Fruit fly (Drosophila melanogaster) whole organism, embryonic: ENCODE data around the gene RpL34b.

Experiments
- Aef1 ChIP-seq: fragments of 200-800 bp; sonication (Bioruptor generic); IDR thresholded peaks from 3 replicates; pipeline ENCODE4 v1.3.6; 2022; ENCODE audit warnings: missing biosample characterization, missing genetic modification characterization
- CG10147 ChIP-seq: fragments of 200-800 bp; sonication (Bioruptor generic); optimal IDR thresholded peaks from 2 replicates; lab custom pipeline; 2019; ENCODE audit warnings: missing biosample characterization, mild to moderate bottlenecking, missing genetic modification characterization, moderate library complexity
- CG10321 ChIP-seq: fragments of 200-800 bp; sonication (Bioruptor generic); IDR thresholded peaks from 2 replicates; pipeline ENCODE4 v1.3.6; 2022; ENCODE audit warnings: missing biosample characterization, missing genetic modification characterization
- CG12659 ChIP-seq: fragments of 200-800 bp; sonication (Bioruptor generic); optimal IDR thresholded peaks from 3 replicates; lab custom pipeline; 2017; ENCODE audit warnings: mild to moderate bottlenecking, missing biosample characterization, missing genetic modification reagents, missing genetic modification characterization
- CG13296 ChIP-seq: fragments of 200-800 bp; sonication (Bioruptor generic); optimal IDR thresholded peaks from 3 replicates; lab custom pipeline; 2018; ENCODE audit warnings: missing biosample characterization, mild to moderate bottlenecking, missing genetic modification characterization
- CG15011 ChIP-seq: fragments of 200-800 bp; sonication (Bioruptor generic); optimal IDR thresholded peaks from 3 replicates; lab custom pipeline; 2018; ENCODE audit warnings: missing biosample characterization, mild to moderate bottlenecking, missing genetic modification characterization
- CG15479 ChIP-seq: fragments of 200-800 bp; sonication (Bioruptor generic); optimal IDR thresholded peaks from 3 replicates; lab custom pipeline; 2019; ENCODE audit warnings: missing biosample characterization, mild to moderate bottlenecking, missing genetic modification characterization, moderate library complexity
- CG1647 ChIP-seq: fragments of 200-800 bp; sonication (Bioruptor generic); optimal IDR thresholded peaks from 3 replicates; lab custom pipeline; 2016; ENCODE audit warnings: missing biosample characterization, missing genetic modification characterization
- CG16815 ChIP-seq: fragments of 200-800 bp; sonication (Bioruptor generic); optimal IDR thresholded peaks from 3 replicates; lab custom pipeline; 2017; ENCODE audit warnings: missing biosample characterization, mild to moderate bottlenecking, missing genetic modification characterization
- CG1792 ChIP-seq: fragments of 200-800 bp; sonication (Bioruptor generic); optimal IDR thresholded peaks from 2 replicates; lab custom pipeline; 2016; ENCODE audit warnings: missing biosample characterization, missing genetic modification characterization
- CG2116 ChIP-seq: fragments of 200-800 bp; sonication (Bioruptor generic); optimal IDR thresholded peaks from 3 replicates; lab custom pipeline; 2018; ENCODE audit warnings: missing biosample characterization, mild to moderate bottlenecking, missing genetic modification characterization
- CG30020 ChIP-seq: fragments of 200-800 bp; optimal IDR thresholded peaks from 2 replicates; lab custom pipeline; 2019; ENCODE audit warnings: missing biosample characterization, mild to moderate bottlenecking, missing genetic modification characterization, moderate library complexity
- CG31365 ChIP-seq: fragments of 200-800 bp; sonication (Bioruptor generic); optimal IDR thresholded peaks from 2 replicates; lab custom pipeline; 2018; ENCODE audit warnings: missing biosample characterization, mild to moderate bottlenecking, missing genetic modification characterization
- CG32767 ChIP-seq: fragments of 200-800 bp; sonication (Bioruptor generic); IDR thresholded peaks from 2 replicates; pipeline ENCODE4 v1.3.6; 2022; ENCODE audit warnings: missing biosample characterization, missing genetic modification characterization
- CG34376 ChIP-seq: fragments of 200-800 bp; sonication (Bioruptor generic); optimal IDR thresholded peaks from 2 replicates; lab custom pipeline; 2018; ENCODE audit warnings: missing biosample characterization, mild to moderate bottlenecking, missing genetic modification characterization
- CG3838 ChIP-seq: fragments of 200-800 bp; sonication (Bioruptor generic); optimal IDR thresholded peaks from 3 replicates; lab custom pipeline; 2016; ENCODE audit warnings: missing biosample characterization, missing genetic modification characterization
- CG4707 ChIP-seq: fragments of 200-800 bp; sonication (Bioruptor generic); optimal IDR thresholded peaks from 2 replicates; lab custom pipeline; 2018; ENCODE audit warnings: missing biosample characterization, mild to moderate bottlenecking, missing genetic modification characterization, moderate library complexity
- CG6272 ChIP-seq: fragments of 200-800 bp; sonication (Bioruptor generic); IDR thresholded peaks from 2 replicates; pipeline ENCODE4 v1.3.6; 2022; ENCODE audit warnings: missing biosample characterization, missing genetic modification characterization
- CG9932 ChIP-seq: fragments of 200-800 bp; sonication (Bioruptor generic); IDR thresholded peaks from 2 replicates; pipeline ENCODE4 v1.3.6; 2022; ENCODE audit warnings: missing biosample characterization, missing genetic modification characterization
- Dbx ChIP-seq: fragments of 200-800 bp; sonication (Bioruptor generic); IDR thresholded peaks from 3 replicates; pipeline ENCODE4 v1.3.6; 2022; ENCODE audit warnings: missing biosample characterization, missing genetic modification characterization
- Doc2 ChIP-seq: fragments of 200-800 bp; sonication (Bioruptor generic); IDR thresholded peaks from 2 replicates; pipeline ENCODE4 v1.3.6; 2022; ENCODE audit warnings: missing biosample characterization, missing genetic modification characterization
- Drgx ChIP-seq: fragments of 200-800 bp; sonication (Bioruptor generic); IDR thresholded peaks from 2 replicates; pipeline ENCODE4 v1.3.6; 2022; ENCODE audit warnings: missing biosample characterization, missing genetic modification characterization
- Hr39 ChIP-seq: fragments of >200 bp; optimal IDR thresholded peaks from 2 replicates; lab custom pipeline; 2017
- MTF-1 ChIP-seq: fragments of 200-800 bp; sonication (Bioruptor generic); optimal IDR thresholded peaks from 2 replicates; lab custom pipeline; 2018; ENCODE audit warnings: missing biosample characterization, mild to moderate bottlenecking, missing genetic modification characterization, borderline replicate concordance
- Mes4 ChIP-seq: fragments of 200-800 bp; sonication (Bioruptor generic); optimal IDR thresholded peaks from 2 replicates; lab custom pipeline; 2016; ENCODE audit warnings: missing biosample characterization, missing genetic modification characterization
- Nf-YC ChIP-seq: fragments of 200-800 bp; optimal IDR thresholded peaks from 3 replicates; lab custom pipeline; 2019; ENCODE audit warnings: missing biosample characterization, mild to moderate bottlenecking, missing genetic modification characterization, moderate library complexity
- Poxn ChIP-seq: fragments of 200-800 bp; sonication (Bioruptor generic); IDR thresholded peaks from 2 replicates; pipeline ENCODE4 v1.3.6; 2022; ENCODE audit warnings: missing biosample characterization, missing genetic modification characterization
- Ptx1 ChIP-seq: fragments of 200-800 bp; sonication (Bioruptor generic); IDR thresholded peaks from 2 replicates; pipeline ENCODE4 v1.3.6; 2022; ENCODE audit warnings: missing biosample characterization, missing genetic modification characterization
- Sox102F ChIP-seq: fragments of 200-800 bp; sonication (Bioruptor generic); optimal IDR thresholded peaks from 2 replicates; lab custom pipeline; 2018; ENCODE audit warnings: missing biosample characterization, mild to moderate bottlenecking, missing genetic modification characterization, moderate library complexity
- Sry-δ ChIP-seq: fragments of 200-800 bp; sonication (Bioruptor generic); optimal IDR thresholded peaks from 2 replicates; lab custom pipeline; 2016; ENCODE audit warnings: missing biosample characterization, missing genetic modification characterization
- ab ChIP-seq: fragments of 200-800 bp; sonication (Bioruptor generic); optimal IDR thresholded peaks from 2 replicates; lab custom pipeline; 2016; ENCODE audit warnings: missing biosample characterization, missing genetic modification characterization
- ac ChIP-seq: fragments of 200-800 bp; sonication (Bioruptor generic); optimal IDR thresholded peaks from 3 replicates; lab custom pipeline; 2017; ENCODE audit warnings: missing biosample characterization, mild to moderate bottlenecking, missing genetic modification characterization
- cad ChIP-seq: fragments of >200 bp; optimal IDR thresholded peaks from 2 replicates; lab custom pipeline; 2017; ENCODE audit warnings: missing biosample characterization, missing genetic modification characterization
- cg ChIP-seq: fragments of 200-800 bp; sonication (Bioruptor generic); optimal IDR thresholded peaks from 3 replicates; lab custom pipeline; 2019; ENCODE audit warnings: missing biosample characterization, mild to moderate bottlenecking, missing genetic modification characterization, moderate library complexity
- chif ChIP-seq, 2 experiments: fragments of 200-800 bp; sonication (Bioruptor generic); optimal IDR thresholded peaks; 3 replicates each; lab custom pipeline; 2016; ENCODE audit warnings: missing biosample characterization in 2 of 2, missing genetic modification characterization in 2 of 2
- chm ChIP-seq: fragments of 200-800 bp; sonication (Bioruptor generic); IDR thresholded peaks from 2 replicates; pipeline ENCODE4 v1.3.6; 2022; ENCODE audit warnings: missing biosample characterization, missing genetic modification characterization
- dpn ChIP-seq, 2 experiments: fragments of 200-800 bp; sonication (Bioruptor generic); optimal IDR thresholded peaks; 3 replicates each; lab custom pipeline; 2016; ENCODE audit warnings: missing biosample characterization in 2 of 2, missing genetic modification characterization in 2 of 2
- en ChIP-seq: fragments of 200-800 bp; sonication (Bioruptor generic); optimal IDR thresholded peaks from 2 replicates; lab custom pipeline; 2016; ENCODE audit warnings: missing biosample characterization, missing genetic modification characterization
- gcm ChIP-seq: fragments of 200-800 bp; sonication (Bioruptor generic); optimal IDR thresholded peaks from 2 replicates; lab custom pipeline; 2019; ENCODE audit warnings: missing biosample characterization, mild to moderate bottlenecking, missing genetic modification characterization, moderate library complexity
- grau ChIP-seq: fragments of 200-800 bp; optimal IDR thresholded peaks from 3 replicates; lab custom pipeline; 2019; ENCODE audit warnings: missing biosample characterization, mild to moderate bottlenecking, missing genetic modification characterization, moderate library complexity
- klu ChIP-seq: fragments of 200-800 bp; sonication (Bioruptor generic); IDR thresholded peaks from 2 replicates; pipeline ENCODE4 v1.3.6; 2022; ENCODE audit warnings: missing biosample characterization, missing genetic modification characterization
- mirr ChIP-seq: fragments of 200-800 bp; sonication (Bioruptor generic); optimal IDR thresholded peaks from 3 replicates; lab custom pipeline; 2018; ENCODE audit warnings: missing biosample characterization, mild to moderate bottlenecking, missing genetic modification characterization
- prd ChIP-seq, 3 experiments: fragments of >200 bp in 2 of 3; fragments of 200-800 bp in 1 of 3; sonication (Bioruptor generic) in 1 of 3; optimal IDR thresholded peaks in 2 of 3; IDR thresholded peaks in 1 of 3; 2 replicates in 2 of 3; 3 replicates in 1 of 3; pipeline versions ENCODE4 v1.3.6 to Lab custom; 2017 to 2022; ENCODE audit warnings: missing biosample characterization in 1 of 3, missing genetic modification characterization in 1 of 3
- rib ChIP-seq: fragments of 200-800 bp; sonication (Bioruptor generic); IDR thresholded peaks from 2 replicates; pipeline ENCODE4 v1.3.6; 2022; ENCODE audit warnings: missing biosample characterization, missing genetic modification characterization
- run ChIP-seq: fragments of 200-800 bp; sonication (Bioruptor generic); optimal IDR thresholded peaks from 3 replicates; lab custom pipeline; 2018; ENCODE audit warnings: missing biosample characterization, mild to moderate bottlenecking, missing genetic modification characterization
- slp2 ChIP-seq: fragments of 200-800 bp; sonication (Bioruptor generic); optimal IDR thresholded peaks from 2 replicates; lab custom pipeline; 2016; ENCODE audit warnings: missing biosample characterization, missing genetic modification characterization
- sr ChIP-seq: fragments of 200-800 bp; sonication (Bioruptor generic); IDR thresholded peaks from 3 replicates; pipeline ENCODE4 v1.3.6; 2022; ENCODE audit warnings: missing biosample characterization, missing genetic modification characterization
- vnd ChIP-seq: fragments of 200-800 bp; sonication (Bioruptor generic); IDR thresholded peaks from 3 replicates; pipeline ENCODE4 v1.3.6; 2022; ENCODE audit warnings: missing biosample characterization, missing genetic modification characterization; ENCODE audit not compliant: partially characterized antibody

The RpL34b gene

dm6 chr3R:9394385-9395042 is 6.5 kb downstream of the RpL34b start, which contains the start of gene FER (continued):
- TF ChIP-seq Mes4: peak; percentile 26
- TF ChIP-seq, all 482 proteins: peak for 216

DNA sequence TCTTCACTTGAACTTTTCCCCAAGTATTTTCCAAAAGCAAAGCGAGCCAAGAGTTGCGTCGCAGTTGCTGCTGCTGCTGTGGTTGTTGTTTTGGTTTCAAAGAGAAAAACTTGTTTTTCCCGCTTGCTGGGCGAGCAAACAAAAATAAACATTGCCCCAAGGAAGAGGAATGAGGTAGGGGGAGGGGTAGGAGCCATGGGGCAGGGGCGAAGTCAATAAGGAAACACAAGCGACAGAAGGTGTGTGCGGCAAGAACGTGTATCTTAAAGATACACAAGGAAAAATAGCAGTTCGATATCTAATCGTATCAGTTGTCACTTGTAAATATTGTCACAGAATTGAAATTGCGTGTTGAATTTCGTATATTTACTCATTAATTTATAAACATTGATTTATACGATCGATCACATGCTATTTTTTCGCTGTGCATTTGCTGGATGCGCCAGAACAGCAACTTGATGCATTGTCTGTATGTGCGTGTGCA is 7.4 kb downstream of the RpL34b start:
- TF ChIP-seq CG12659 (GFP tag; lab: Kevin White, UChicago): peak; percentile 47
- no peak for TF ChIP-seq run (tag; lab: Kevin White, UChicago)
- TF ChIP-seq CG31365 (tag; lab: Kevin White, UChicago): peak; percentile 46
- peak; percentile 15; the same call in 1 of the 2 replicates for TF ChIP-seq CG9932
- no peak for TF ChIP-seq CG32767 (GFP tag; lab: Robert Waterston, UW)
- TF ChIP-seq CG6272 (GFP tag; lab: Robert Waterston, UW): no peak
- peak; percentile 61 for TF ChIP-seq CG4707 (GFP tag; lab: Kevin White, UChicago)
- TF ChIP-seq CG1647 (GFP tag; lab: Kevin White, UChicago): no peak
- TF ChIP-seq mirr (GFP tag; lab: Kevin White, UChicago): peak; percentile 72
- TF ChIP-seq rib: peak; percentile 29; the same call in 1 of the 2 replicates
- no peak for TF ChIP-seq CG15479 (GFP tag; lab: Kevin White, UChicago)
- TF ChIP-seq klu (GFP tag; lab: Robert Waterston, UW): no peak
- peak; percentile 15 for TF ChIP-seq cg (GFP tag; lab: Kevin White, UChicago)
- peak; percentile 39 to 56 for TF ChIP-seq chif (GFP tag; optimal IDR thresholded peaks at IDR 0.05; lab: Kevin White, UChicago)
- TF ChIP-seq Ptx1 (GFP tag; lab: Robert Waterston, UW): peak; percentile 64
- TF ChIP-seq Drgx (GFP tag; lab: Robert Waterston, UW): peak; percentile 97
- no peak for TF ChIP-seq Sry-δ (GFP tag; lab: Kevin White, UChicago)
- no peak; the same call in 2 of the 3 replicates for TF ChIP-seq sr (GFP tag; lab: Robert Waterston, UW)
- TF ChIP-seq Nf-YC: no peak
- TF ChIP-seq CG34376: peak; percentile 30
- no peak for TF ChIP-seq ab (GFP tag; lab: Kevin White, UChicago)
- peak; percentile 64 for TF ChIP-seq CG16815
- peak; percentile 5 for TF ChIP-seq slp2 (GFP tag; lab: Kevin White, UChicago)
- TF ChIP-seq CG15011 (GFP tag; lab: Kevin White, UChicago): peak; percentile 66
- peak; percentile 55 for TF ChIP-seq CG13296
- TF ChIP-seq prd (optimal IDR thresholded peaks at IDR 0.05; lab: Kevin White, UChicago): no peak
- TF ChIP-seq prd (GFP tag; IDR thresholded peaks at IDR 0.05; lab: Robert Waterston, UW): peak; percentile 70; the same call in 2 of the 3 replicates
- peak; percentile 78 for TF ChIP-seq chm (GFP tag; lab: Robert Waterston, UW)
- TF ChIP-seq Doc2: no peak
- TF ChIP-seq Poxn: no peak
- no peak for TF ChIP-seq Hr39 (lab: Kevin White, UChicago)
- no peak for TF ChIP-seq en
- peak; percentile 74 for TF ChIP-seq grau (tag; lab: Kevin White, UChicago)
- peak; percentile 35; the same call in 1 of the 3 replicates for TF ChIP-seq Dbx
- peak; percentile 46 for TF ChIP-seq CG2116
- TF ChIP-seq gcm (GFP tag; lab: Kevin White, UChicago): peak; percentile 71
- TF ChIP-seq vnd (GFP tag; lab: Robert Waterston, UW): no peak
- TF ChIP-seq ac (GFP tag; lab: Kevin White, UChicago): peak; percentile 84
- peak; percentile 15 for TF ChIP-seq CG3838 (GFP tag; lab: Kevin White, UChicago)
- TF ChIP-seq CG10321 (GFP tag; lab: Robert Waterston, UW): peak; percentile 36; the same call in 1 of the 2 replicates
- TF ChIP-seq cad (GFP tag; lab: Kevin White, UChicago): no peak
- peak; percentile 59 for TF ChIP-seq Sox102F
- no peak for TF ChIP-seq Aef1 (GFP tag; lab: Robert Waterston, UW)
- peak; percentile 81 for TF ChIP-seq MTF-1 (GFP tag; lab: Kevin White, UChicago)
- TF ChIP-seq dpn (GFP tag; optimal IDR thresholded peaks at IDR 0.05; lab: Kevin White, UChicago): peak; percentile 11 to 66
- TF ChIP-seq CG10147: peak; percentile 58
- peak; percentile 18 for TF ChIP-seq CG30020
- TF ChIP-seq CG1792 (GFP tag; lab: Kevin White, UChicago): no peak
